Fruit fly (Drosophila melanogaster) Kc167 (cell line): Measurements from ENCODE around the gene Ppat-Dpck.

Source experiments
- Myc ChIP-seq: fragments of >200 bp; optimal IDR thresholded peaks from 2 replicates; lab custom pipeline; 2017; ENCODE audit warnings: missing external identifiers
- Sin3A ChIP-seq: fragments of >200 bp; optimal IDR thresholded peaks from 2 replicates; lab custom pipeline; 2018; ENCODE audit warnings: missing external identifiers
- h ChIP-seq: fragments of >200 bp; optimal IDR thresholded peaks from 3 replicates; lab custom pipeline; 2018; ENCODE audit warnings: missing external identifiers
- insv ChIP-seq: fragments of >200 bp; optimal IDR thresholded peaks from 3 replicates; lab custom pipeline; 2018; ENCODE audit warnings: missing external identifiers
- psq ChIP-seq: fragments of >200 bp; optimal IDR thresholded peaks from 2 replicates; lab custom pipeline; 2017; ENCODE audit warnings: missing external identifiers
- ttk ChIP-seq: sonication (Bioruptor generic); optimal IDR thresholded peaks from 2 replicates; lab custom pipeline; 2017; ENCODE audit warnings: missing external identifiers

Ppat-Dpck gene

DNA sequence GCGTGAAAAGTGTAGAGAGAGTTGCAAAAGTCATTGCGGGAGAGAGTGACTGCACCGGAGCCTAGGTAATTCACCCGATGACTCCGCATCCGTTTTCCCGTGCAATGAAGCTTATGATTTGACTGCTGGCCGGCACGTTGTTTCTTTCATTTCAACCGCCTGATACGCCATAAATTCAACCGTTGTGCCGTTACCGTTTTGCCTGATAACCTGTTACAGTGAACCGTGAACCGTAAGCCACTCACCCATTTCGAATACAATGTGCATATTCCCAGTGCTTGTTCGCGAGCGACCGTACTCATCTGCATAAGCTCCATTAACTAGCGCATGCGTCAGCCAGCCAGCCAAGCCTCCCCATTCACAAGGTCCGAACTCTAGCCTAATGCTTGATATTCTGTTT lies 6.2 kb upstream of the Ppat-Dpck start:
- TF ChIP-seq insv: no peak
- no peak for TF ChIP-seq psq (lab: Kevin White, UChicago)
- TF ChIP-seq Myc (lab: Kevin White, UChicago): no peak
- no peak for TF ChIP-seq Sin3A (lab: Kevin White, UChicago)
- no peak for TF ChIP-seq ttk (lab: Kevin White, UChicago)
- no peak for TF ChIP-seq h (lab: Kevin White, UChicago)

DNA sequence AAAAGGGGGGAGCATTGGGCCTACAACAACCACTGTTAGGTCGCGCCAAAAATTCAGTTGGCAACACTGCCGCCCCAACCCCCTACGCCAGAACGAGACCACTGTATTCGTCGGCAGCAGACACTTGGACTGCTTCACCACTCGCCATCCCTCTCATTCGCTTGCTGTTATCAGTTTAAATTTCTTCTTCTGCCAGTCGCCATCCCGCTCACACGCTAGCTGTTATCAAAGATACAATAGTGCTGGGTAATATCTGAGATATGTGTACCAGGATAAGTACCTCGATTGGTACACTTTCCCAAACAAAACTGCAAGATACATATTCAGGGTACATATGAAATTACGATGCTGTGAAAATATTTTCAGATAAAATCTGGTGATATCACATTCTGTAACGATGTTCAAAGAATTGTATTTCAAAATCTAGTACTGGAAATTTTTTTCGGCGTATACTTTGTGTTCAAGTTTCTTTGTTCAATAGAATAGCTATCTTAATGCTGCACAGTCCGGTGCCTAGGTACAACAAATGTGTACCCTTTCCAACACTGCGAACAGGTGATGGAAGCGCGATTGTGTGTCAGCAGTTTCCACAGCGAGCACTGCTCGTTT lies 2.3 kb upstream of the Ppat-Dpck start:
- TF ChIP-seq psq (lab: Kevin White, UChicago) (no peak), Myc (lab: Kevin White, UChicago) (no peak), h (lab: Kevin White, UChicago) (no peak)

DNA sequence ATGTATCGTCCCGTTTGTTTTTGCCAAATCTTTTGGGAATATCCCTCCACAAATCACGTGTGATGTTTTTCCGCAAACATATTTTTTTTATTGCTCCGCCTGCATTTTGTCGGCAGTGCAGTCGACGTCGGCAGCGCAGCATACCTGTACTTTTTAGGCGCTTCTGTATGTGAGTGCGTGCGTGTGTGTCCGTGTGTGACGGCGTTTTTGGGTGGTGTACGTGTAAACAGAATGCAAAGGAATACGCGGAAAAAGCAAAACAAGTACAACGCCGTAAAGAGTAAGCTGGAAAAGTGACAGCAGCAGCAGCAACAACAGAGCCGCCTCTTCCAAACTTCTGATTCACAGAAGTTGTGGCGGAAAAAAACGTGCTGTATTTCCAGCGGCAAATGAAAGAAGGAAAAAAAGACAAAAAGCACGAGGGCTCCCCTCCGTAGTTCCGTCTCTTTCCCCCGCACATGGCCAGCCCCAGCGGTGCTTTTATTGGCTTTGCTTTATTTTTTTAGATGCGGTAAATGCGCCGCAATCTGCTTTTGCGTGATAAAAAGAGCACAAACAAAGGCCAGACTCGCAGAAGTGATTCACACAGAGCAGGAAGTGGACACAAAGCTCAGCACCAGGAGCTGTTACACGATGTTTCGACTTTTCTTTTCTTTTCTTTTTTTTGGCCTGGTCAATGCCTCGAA lies 1.7 kb upstream of the Ppat-Dpck start:
- TF ChIP-seq insv (no peak), Sin3A (lab: Kevin White, UChicago) (no peak), Myc (lab: Kevin White, UChicago) (no peak), psq (lab: Kevin White, UChicago) (no peak), ttk (lab: Kevin White, UChicago) (peak; percentile 24)

DNA sequence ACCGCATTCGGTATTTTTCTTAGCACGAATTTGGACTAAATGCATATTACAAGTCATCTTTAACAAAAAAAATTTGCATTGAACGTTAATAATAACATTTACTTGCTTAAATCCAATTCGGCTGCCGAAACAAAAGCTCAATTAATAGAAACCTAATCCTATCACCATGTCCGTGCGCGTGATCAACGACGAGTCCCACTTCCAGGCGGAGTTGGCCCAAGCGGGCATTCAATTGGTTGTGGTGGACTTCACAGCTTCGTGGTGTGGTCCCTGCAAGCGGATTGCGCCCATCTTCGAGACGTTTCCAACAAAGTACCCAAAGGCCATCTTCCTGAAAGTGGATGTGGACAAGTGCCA lies 2.8 kb downstream of the Ppat-Dpck start, which contains the start of gene Txl:
Txl (plus strand) TSS at position 3 of the 357 bp plus-strand sequence.
- no peak for TF ChIP-seq ttk (lab: Kevin White, UChicago)
- TF ChIP-seq Sin3A (lab: Kevin White, UChicago): no peak
- TF ChIP-seq insv: no peak
- TF ChIP-seq h (lab: Kevin White, UChicago): no peak
- TF ChIP-seq psq (lab: Kevin White, UChicago): no peak
- no peak for TF ChIP-seq Myc (lab: Kevin White, UChicago)

DNA sequence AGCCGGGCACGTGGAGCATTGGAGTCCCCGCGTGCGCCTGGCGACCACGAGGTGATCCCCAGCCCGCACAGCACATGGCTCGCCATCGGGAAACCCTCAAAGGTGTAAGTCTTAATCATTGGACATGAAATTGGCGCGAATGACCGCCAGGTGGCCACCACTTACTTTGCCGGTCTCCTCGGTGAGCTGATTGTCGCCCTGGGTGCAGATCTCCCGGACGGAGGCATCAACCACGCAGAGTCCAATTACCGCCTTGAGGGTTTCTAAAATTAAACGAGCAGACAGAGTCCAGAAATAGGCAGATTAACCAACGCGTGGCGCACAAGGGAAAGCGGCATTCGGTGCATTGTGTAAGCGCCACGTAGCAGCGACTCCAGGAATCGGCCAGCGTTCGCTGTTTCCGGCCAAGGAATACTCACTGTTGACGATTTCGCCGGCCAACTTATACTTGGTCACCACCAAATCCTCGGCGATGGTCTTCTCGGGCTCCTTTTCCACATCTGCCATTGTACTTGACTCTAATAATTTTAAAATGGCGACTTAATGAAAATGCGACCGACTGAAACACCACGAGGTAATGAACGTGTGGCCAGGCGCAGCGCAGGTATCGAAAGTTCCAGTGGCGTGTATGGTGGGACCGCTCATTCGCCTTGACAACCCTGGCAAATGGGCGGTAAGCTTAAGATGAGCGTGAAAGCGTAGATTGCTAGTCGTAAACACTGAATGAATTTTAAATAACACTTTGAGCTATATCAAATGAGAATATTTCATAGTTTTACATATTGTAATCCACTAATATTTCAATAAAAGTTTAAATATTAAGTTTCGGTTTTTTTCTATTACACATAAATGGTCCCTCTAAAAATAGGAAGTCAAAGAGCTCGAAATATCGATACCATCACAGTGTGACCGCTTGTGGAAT lies 3.4 kb downstream of the Ppat-Dpck start, which contains the start of gene CG10576:
CG10576 (minus strand) TSS at position 781 of the 922 bp plus-strand sequence.
- TF ChIP-seq ttk (lab: Kevin White, UChicago): no peak
- no peak for TF ChIP-seq insv
- TF ChIP-seq h (lab: Kevin White, UChicago): no peak

DNA sequence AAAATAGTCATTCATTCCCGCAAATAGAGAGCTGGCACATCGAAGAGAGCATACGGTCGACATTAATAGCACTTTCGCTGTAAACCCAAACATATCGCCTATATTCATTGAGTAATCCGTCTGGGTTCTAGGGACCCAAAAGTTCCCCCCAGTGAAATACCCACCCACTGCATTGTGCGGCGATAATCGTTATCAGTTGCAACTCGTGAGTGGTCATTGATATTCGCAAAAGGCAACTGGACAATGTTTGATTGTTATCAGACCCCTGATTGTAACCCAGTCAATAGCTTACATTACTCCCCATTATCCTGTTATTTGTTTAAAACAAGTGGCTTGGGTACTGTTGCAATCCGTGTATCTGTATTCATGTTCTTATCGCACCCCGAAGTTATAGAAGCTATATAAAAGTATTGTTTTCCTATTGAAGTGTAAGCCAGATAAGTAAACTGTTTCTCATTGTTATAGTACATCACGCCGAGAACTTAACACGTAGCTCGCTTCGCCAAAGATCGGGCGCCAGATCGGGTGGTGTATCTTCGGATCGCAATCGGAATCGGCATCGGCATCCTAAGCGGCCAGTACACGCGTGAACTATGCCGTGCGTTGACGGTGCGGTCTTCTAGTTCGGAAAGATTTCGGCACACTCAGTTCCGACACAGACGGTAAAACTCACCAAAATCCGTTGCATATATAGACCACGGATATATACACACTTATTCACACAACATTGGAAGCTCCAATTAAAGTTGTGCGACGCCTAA lies 14.8 kb downstream of the Ppat-Dpck start:
- TF ChIP-seq psq (lab: Kevin White, UChicago) (no peak), ttk (lab: Kevin White, UChicago) (no peak)

DNA sequence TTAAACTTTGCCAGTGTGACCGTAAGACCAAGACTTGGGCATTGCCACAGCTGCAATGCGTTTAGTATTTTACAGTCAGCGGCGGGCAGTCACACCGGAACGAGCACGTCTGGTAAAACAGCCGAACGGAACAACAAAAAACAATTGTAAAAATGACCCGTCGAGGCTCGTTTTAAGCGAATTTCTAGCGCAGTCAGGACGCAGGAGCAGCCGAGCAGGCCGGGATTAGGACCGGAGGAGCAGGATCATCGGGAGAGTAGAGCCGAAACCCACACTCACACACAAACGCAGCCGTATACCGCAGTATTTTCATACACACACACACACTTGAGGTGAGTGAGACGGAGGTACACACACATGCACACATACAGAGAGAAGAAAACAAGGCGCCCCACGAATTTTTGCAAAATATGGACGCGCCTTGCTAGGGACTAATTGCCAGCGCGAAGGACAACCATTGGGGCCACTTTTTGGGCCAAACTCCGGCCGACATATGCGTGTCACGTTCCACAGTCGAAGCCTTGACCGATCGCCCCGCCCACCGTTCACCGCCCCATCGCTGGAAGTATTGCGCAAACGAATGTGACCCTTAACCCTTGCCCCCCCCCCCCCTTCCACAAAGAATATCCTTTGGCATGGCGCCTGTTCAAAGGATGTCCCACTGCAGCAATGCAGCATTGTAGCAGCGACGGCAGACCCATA lies 15.5 kb downstream of the Ppat-Dpck start, which contains the start of gene Usp47:
Usp47 (plus strand) TSS at position 71 of the 702 bp plus-strand sequence.
- TF ChIP-seq ttk (lab: Kevin White, UChicago): no peak
- TF ChIP-seq Myc (lab: Kevin White, UChicago): no peak
- no peak for TF ChIP-seq insv
- no peak for TF ChIP-seq Sin3A (lab: Kevin White, UChicago)
- no peak for TF ChIP-seq psq (lab: Kevin White, UChicago)
- TF ChIP-seq h (lab: Kevin White, UChicago): no peak

DNA sequence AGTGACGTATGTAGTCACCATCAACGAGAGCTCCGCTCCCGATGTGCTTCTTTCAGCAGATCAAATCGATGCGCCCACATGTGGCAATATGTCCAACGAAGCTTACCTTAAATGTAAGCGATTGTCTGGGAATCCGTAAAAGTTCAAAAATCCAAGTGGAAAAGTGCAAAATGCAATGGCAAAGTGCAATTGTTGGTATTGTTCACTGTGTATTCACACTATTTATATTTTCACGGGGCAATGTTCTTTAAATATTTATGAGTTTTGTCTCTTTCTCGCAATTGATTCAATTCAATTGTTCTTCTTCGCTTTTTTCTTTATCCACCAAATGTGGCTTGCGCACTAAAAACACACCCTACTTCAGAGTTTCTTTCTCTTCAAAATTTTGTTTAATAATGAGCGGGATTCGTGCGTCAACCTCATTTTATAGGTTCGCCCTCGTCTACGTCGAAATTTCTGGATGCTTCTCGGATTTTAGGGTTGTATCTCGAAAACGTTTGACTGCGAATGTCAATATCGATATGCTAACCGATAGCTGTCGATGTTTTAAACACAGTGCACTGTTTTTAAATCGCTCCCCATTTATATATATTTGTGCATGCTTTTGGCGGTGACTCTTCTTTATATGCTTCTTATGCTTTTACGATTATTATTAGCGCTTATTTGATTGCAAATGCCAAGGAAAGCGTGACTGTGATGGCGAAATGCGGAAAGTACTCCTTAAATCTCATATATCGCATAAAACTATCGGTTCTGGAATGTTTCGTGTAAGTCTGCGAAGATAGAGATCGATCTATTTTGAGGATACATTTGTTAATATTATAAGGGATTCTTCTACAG lies 16.6 kb downstream of the Ppat-Dpck start, which contains the start of gene DnaJ-1:
DnaJ-1 (minus strand) TSS at position 450 of the 840 bp plus-strand sequence.
- TF ChIP-seq Myc (lab: Kevin White, UChicago): no peak
- TF ChIP-seq psq (lab: Kevin White, UChicago): no peak

DNA sequence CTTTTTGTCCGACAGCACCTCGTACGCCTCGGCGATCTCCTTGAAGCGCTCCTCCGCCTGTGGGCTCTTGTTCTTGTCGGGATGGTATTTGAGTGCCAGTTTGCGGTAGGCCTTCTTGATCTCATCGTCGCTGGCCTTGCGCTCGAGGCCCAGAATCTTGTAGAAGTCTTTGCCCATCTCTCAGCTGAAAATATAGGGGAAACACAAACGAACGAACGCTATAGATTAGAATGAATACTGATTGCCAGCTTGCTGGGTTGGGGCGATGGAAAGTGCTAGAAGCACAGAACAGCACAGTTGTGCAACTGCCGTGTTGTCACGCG lies 17.2 kb downstream of the Ppat-Dpck start:
- TF ChIP-seq h (lab: Kevin White, UChicago): no peak
- TF ChIP-seq ttk (lab: Kevin White, UChicago): no peak
- TF ChIP-seq Sin3A (lab: Kevin White, UChicago): no peak
- no peak for TF ChIP-seq insv
- no peak for TF ChIP-seq psq (lab: Kevin White, UChicago)
- TF ChIP-seq Myc (lab: Kevin White, UChicago): no peak

DNA sequence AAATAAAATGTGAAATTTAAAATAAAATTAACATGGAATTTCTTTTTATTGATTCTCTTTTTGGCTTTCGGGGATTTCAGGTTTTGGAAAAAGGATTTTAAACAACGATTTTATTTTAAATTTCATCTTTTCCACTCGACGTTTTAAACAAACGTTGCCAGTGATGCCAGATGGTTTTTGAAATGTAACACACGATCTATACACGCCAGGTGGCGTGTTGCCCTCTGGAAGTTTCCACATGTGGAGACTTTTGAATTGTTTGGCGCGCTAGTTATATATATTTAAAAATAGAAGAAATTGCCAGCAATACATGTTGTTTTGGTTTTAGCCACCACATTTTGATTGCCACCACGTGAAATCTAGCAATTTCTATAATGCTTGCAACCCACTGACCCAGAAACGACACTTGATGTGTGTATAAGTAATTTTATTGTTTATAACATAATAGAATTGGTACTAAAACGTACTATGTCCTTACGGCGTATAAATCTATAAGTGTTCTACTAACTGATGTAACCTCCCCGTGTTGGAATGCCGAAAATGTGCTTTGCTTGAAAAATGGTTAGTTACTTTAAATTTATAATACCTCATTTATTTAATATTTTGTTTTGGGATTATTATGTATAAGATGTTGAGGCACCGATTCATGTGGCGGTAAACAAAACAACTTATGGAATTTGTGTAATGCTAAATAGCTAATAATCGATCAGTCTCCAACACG lies 18.8 kb downstream of the Ppat-Dpck start:
- TF ChIP-seq Myc (lab: Kevin White, UChicago) (no peak), Sin3A (lab: Kevin White, UChicago) (no peak), h (lab: Kevin White, UChicago) (no peak), psq (lab: Kevin White, UChicago) (no peak), ttk (lab: Kevin White, UChicago) (no peak), insv (no peak)
